Fruit fly (Drosophila melanogaster): ENCODE data around the gene Ran.

The Ran gene

DNA sequence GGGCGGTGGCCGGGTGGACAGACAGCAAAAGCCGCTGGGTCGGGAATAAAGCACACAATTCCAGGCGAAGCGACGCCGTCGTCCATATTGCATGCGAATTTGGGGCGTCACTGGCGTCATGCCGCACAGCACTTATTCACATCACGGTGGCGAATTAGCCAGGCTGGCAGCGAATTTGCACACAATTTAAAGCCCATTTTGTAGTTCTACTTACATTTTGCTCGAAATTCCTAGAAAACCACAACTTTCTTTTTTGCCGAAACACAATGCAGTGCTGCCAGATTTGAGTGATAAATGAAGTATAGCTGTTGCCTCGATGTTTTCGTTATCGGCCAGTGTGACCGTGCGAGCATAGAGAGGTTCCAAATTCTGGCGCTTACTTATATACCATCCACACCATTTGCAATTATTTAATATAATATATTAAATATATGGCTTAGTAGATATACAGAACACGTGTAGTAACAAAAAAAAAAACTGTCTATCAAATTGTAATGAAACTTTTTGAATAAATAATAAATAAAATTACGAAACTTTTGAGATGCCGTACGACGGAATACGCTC, at the start of gene Ran:
Ran (minus strand) TSS at position 445 of the 564 bp plus-strand sequence.
- no peak for TF ChIP-seq fd96Ca (GFP tag; IDR thresholded peaks at IDR 0.05)
- no peak for TF ChIP-seq CG8159 (tag; optimal IDR thresholded peaks at IDR 0.05)
- no peak for TF ChIP-seq CG13204 (GFP tag; optimal IDR thresholded peaks at IDR 0.05)
- no peak for TF ChIP-seq CG10348 (GFP tag; IDR thresholded peaks at IDR 0.05)
- no peak for TF ChIP-seq CG8301 (tag; optimal IDR thresholded peaks at IDR 0.05)
- no peak for TF ChIP-seq CG32121 (GFP tag; IDR thresholded peaks at IDR 0.05)
- TF ChIP-seq CG4496 (GFP tag; IDR thresholded peaks at IDR 0.05) = no peak
- TF ChIP-seq gl (tag; optimal IDR thresholded peaks at IDR 0.05) = no peak
- TF ChIP-seq Snoo (tag; optimal IDR thresholded peaks at IDR 0.05) = no peak
- no peak for TF ChIP-seq CG34367 (tag; optimal IDR thresholded peaks at IDR 0.05)
- TF ChIP-seq Pif1A (GFP tag; optimal IDR thresholded peaks at IDR 0.05) = no peak
- no peak for TF ChIP-seq Pif1B (GFP tag; optimal IDR thresholded peaks at IDR 0.05)
- no peak for TF ChIP-seq rn (GFP tag; IDR thresholded peaks at IDR 0.05)

DNA sequence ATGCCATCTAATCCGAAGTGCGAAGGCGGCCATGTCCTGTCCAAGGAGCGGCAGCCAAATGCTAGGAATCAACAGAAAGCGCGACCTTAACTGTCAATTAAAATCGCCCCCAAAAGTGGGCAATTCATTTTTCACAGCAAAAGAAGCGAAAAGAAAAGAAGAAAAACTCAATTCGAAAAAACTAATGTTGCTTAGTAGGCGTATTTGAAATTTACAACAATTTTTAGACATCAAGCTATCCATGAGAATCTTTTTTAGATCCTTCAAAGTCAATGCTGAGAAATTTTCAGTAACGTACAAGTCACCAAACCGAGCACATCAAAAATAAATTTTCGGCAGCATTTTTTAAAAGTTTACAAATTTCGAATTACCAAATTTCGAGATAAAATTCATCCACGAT, 34.1 kb upstream of the Ran start, which contains the start of gene CG15200:
CG15200 (plus strand) TSS at position 301 of the 400 bp plus-strand sequence.
- TF ChIP-seq CG15710 (tag; optimal IDR thresholded peaks at IDR 0.05) (no peak), CG14655 (GFP tag; optimal IDR thresholded peaks at IDR 0.05) (no peak), CG8159 (tag; optimal IDR thresholded peaks at IDR 0.05) (no peak), CG8301 (tag; optimal IDR thresholded peaks at IDR 0.05) (no peak), CG4496 (GFP tag; IDR thresholded peaks at IDR 0.05) (no peak), CG12605 (GFP tag; IDR thresholded peaks at IDR 0.05) (no peak), CG34367 (tag; optimal IDR thresholded peaks at IDR 0.05) (no peak), Pif1B (GFP tag; optimal IDR thresholded peaks at IDR 0.05) (no peak), CG13204 (GFP tag; optimal IDR thresholded peaks at IDR 0.05) (no peak)

DNA sequence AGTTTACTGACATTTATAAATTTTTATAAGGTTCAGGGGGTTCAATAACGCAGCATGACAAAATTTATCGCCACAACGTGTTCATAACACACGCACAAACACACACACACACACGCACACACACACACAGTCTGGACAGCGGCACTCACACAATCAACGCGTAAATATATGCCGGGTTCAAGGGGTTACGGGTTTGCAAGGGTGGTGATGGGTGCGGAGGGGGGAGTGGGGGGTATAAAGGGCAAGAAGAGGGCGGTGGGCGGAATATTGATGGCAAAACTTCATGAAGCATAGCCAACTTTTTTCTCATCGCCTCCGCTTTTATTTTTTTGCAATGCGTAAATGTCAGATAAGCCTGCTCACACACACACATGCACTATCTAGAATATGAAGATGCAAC, 27.6 kb upstream of the Ran start:
- TF ChIP-seq CG8159 (tag; optimal IDR thresholded peaks at IDR 0.05) = no peak
- TF ChIP-seq CG10348 (GFP tag; IDR thresholded peaks at IDR 0.05) = no peak
- no peak for TF ChIP-seq gl (tag; optimal IDR thresholded peaks at IDR 0.05)
- TF ChIP-seq CG8301 (tag; optimal IDR thresholded peaks at IDR 0.05) = no peak
- no peak for TF ChIP-seq CG15710 (tag; optimal IDR thresholded peaks at IDR 0.05)
- TF ChIP-seq Pif1A (GFP tag; optimal IDR thresholded peaks at IDR 0.05) = no peak
- no peak for TF ChIP-seq CG4496 (GFP tag; IDR thresholded peaks at IDR 0.05)
- no peak for TF ChIP-seq CG12605 (GFP tag; IDR thresholded peaks at IDR 0.05)
- no peak for TF ChIP-seq CG32121 (GFP tag; IDR thresholded peaks at IDR 0.05)

DNA sequence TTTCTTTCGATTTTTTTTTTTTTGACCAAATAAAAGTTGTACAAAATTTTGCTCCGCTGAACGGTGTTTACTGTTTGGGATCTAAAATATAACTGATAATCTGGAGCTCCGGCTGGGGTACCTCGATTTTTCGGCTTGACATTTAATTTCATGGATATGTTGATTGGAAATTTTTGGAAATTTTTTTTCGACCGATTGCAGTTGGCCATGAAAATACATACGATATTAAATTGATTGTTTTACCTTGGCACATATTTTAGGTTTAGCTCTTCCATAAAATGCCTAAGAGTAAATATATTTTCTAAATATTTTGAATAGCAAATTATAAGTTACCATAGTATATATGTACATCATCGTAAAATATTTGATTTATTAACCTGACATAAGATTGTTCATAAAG, 22.1 kb upstream of the Ran start, which contains the start of gene CG1394:
CG1394 (minus strand) TSS at position 101 of the 400 bp plus-strand sequence.
- TF ChIP-seq CG15710 (tag; optimal IDR thresholded peaks at IDR 0.05) (no peak), CG17806 (tag; optimal IDR thresholded peaks at IDR 0.05) (no peak), CG10348 (GFP tag; IDR thresholded peaks at IDR 0.05) (no peak)

DNA sequence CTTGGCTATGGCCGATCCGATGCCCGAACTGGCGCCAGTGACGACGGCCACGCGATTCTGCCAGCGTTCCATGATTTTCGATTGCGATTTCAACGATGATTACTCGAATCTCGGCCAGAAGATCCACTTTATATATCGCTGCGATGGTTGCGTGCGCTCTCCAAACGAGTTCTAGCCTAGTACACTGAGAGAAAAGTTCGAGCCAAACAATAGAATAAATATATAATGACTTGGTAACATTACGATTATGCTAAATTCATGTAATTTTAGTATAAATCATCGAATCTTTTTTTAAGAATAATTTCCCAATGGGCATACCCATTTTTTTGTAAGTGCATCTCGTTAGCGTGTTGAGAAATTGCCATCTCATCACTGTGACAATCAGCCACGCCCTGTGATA, 20.4 kb upstream of the Ran start, which contains the start of gene Antdh:
Antdh (minus strand) TSS at position 101 of the 400 bp plus-strand sequence.
- TF ChIP-seq CG4496 (GFP tag; IDR thresholded peaks at IDR 0.05) (0 out of 3 replicates have a peak, but pooled peaks have one; percentile 32), CG8301 (tag; optimal IDR thresholded peaks at IDR 0.05) (peak; percentile 19), EcR (GFP tag; optimal IDR thresholded peaks at IDR 0.05) (no peak), CG10348 (GFP tag; IDR thresholded peaks at IDR 0.05) (no peak), CG14655 (GFP tag; optimal IDR thresholded peaks at IDR 0.05) (peak; percentile 34), Ets98B (GFP tag; IDR thresholded peaks at IDR 0.05) (no peak)

DNA sequence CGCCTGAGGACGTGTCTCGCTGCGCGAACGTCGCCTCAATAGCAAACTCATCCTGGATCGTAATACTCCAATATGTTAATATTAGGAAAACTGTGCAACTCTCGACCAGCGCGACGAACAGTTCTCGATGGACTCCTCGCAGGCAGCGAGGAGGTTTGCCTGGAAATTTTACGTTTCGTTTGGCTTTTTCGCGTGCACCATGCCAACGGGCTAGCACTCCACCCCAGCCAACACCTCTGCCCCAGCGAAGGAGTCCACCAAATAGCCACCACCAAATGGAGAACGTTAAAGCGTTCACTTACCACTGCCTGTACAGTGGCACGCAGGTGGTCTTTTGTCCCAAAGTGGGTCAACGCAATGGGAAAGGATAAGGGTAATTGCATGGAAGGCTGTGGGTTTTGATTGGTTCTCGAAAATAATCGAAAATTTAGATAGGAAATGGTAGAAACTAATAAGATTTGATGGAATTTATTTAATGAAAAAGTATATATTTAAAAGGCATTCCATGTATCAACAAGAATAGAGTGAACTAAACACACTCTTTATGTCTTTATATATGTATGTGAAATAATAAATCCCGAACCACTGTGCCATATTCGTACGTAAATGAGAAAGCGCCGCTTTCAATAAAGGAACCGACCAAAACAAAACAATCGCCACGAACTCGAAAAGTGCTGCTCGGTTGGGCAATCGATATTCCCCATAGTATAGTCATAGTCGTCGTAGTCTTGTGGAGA, 11.4 kb upstream of the Ran start, which contains the start of gene CG32668:
CG32668 (minus strand) TSS at position 51 of the 737 bp plus-strand sequence.
- peak; percentile 7 for TF ChIP-seq CG8159 (tag; optimal IDR thresholded peaks at IDR 0.05)
- no peak for TF ChIP-seq Snoo (tag; optimal IDR thresholded peaks at IDR 0.05)

DNA sequence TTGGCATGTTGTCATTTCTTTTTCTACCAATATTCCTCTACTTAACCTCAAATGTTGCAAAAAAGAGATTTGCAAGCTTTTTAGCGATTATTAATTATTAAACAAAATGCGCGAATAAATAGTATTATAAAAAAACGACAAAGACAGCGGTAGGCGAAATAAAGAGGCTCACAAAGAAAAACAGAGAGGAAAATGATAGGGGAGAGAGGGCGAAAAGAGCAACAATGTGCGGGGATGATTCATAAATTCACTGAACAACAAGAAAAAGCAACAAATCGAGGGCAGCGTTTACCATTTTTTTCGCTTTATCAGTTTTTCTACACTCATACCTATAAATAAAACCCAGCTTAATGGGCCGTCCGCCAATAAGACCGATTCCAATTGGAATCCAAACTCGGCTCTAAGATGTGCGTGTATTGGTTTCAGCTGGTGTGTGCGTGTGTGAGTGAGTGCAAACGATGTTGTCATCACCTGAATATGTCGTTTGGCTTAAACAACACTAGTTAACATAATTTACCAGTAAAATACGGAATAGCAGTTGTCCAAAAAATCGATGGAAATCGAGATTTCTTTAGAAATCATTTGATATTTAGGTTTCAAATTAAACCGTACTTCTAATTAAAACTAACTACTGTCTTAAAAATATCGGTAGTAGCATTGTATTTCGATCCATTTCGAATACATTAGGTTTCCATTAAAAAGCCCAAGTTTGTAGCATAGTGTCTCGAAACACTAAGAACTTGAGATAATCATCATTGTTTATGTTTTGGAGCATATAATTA, 7.5 kb upstream of the Ran start:
- TF ChIP-seq Ets98B (GFP tag; IDR thresholded peaks at IDR 0.05) = no peak
- TF ChIP-seq fd96Ca (GFP tag; IDR thresholded peaks at IDR 0.05) = no peak
- no peak for TF ChIP-seq gl (tag; optimal IDR thresholded peaks at IDR 0.05)
- peak; percentile 4 for TF ChIP-seq CG15710 (tag; optimal IDR thresholded peaks at IDR 0.05)
- peak; percentile 6 for TF ChIP-seq CG34367 (tag; optimal IDR thresholded peaks at IDR 0.05)
- TF ChIP-seq CG12605 (GFP tag; IDR thresholded peaks at IDR 0.05) = no peak
- no peak for TF ChIP-seq EcR (GFP tag; optimal IDR thresholded peaks at IDR 0.05)
- TF ChIP-seq Snoo (tag; optimal IDR thresholded peaks at IDR 0.05) = no peak
- peak; percentile 37 for TF ChIP-seq CG8159 (tag; optimal IDR thresholded peaks at IDR 0.05)
- TF ChIP-seq CG10348 (GFP tag; IDR thresholded peaks at IDR 0.05) = no peak
- no peak for TF ChIP-seq CG14655 (GFP tag; optimal IDR thresholded peaks at IDR 0.05)
- TF ChIP-seq CG4496 (GFP tag; IDR thresholded peaks at IDR 0.05) = no peak
- TF ChIP-seq rn (GFP tag; IDR thresholded peaks at IDR 0.05) = no peak
- TF ChIP-seq CG32121 (GFP tag; IDR thresholded peaks at IDR 0.05) = no peak
- TF ChIP-seq CG9948 (tag; optimal IDR thresholded peaks at IDR 0.05) = peak; percentile 17
- TF ChIP-seq D1 (tag; optimal IDR thresholded peaks at IDR 0.05) = no peak
- no peak for TF ChIP-seq CG8301 (tag; optimal IDR thresholded peaks at IDR 0.05)
- TF ChIP-seq CG17806 (tag; optimal IDR thresholded peaks at IDR 0.05) = no peak
- TF ChIP-seq Pif1A (GFP tag; optimal IDR thresholded peaks at IDR 0.05) = peak; percentile 13
- no peak for TF ChIP-seq CG13204 (GFP tag; optimal IDR thresholded peaks at IDR 0.05)
- no peak for TF ChIP-seq Pif1B (GFP tag; optimal IDR thresholded peaks at IDR 0.05)
